Fruit fly (Drosophila melanogaster) whole organism, embryonic: ENCODE measurements around the gene CG43760.

Experiments used
- Atf6 ChIP-seq: fragments of 200-800 bp; sonication (Bioruptor generic); IDR thresholded peaks from 2 replicates; pipeline ENCODE4 v1.3.6; 2022; ENCODE audit warnings: missing biosample characterization, missing genetic modification characterization
- CG10274 ChIP-seq: fragments of 200-800 bp; sonication (Bioruptor generic); optimal IDR thresholded peaks from 3 replicates; lab custom pipeline; 2017; ENCODE audit warnings: missing biosample characterization, mild to moderate bottlenecking, missing genetic modification characterization
- CG10462 ChIP-seq: fragments of 200-800 bp; sonication (Bioruptor generic); optimal IDR thresholded peaks from 2 replicates; lab custom pipeline; 2016; ENCODE audit warnings: missing biosample characterization, missing genetic modification characterization
- CG11247 ChIP-seq: fragments of 200-800 bp; sonication (Bioruptor generic); IDR thresholded peaks from 2 replicates; pipeline ENCODE4 v1.3.6; 2022; ENCODE audit warnings: missing biosample characterization, missing genetic modification characterization
- CG11456 ChIP-seq: fragments of 200-800 bp; sonication (Bioruptor generic); IDR thresholded peaks from 3 replicates; pipeline ENCODE4 v1.3.6; 2022; ENCODE audit warnings: missing biosample characterization, missing genetic modification characterization
- CG11723 ChIP-seq: fragments of 200-800 bp; sonication (Bioruptor generic); optimal IDR thresholded peaks from 2 replicates; lab custom pipeline; 2017; ENCODE audit warnings: missing biosample characterization, mild to moderate bottlenecking, missing genetic modification characterization
- CG12104 ChIP-seq: fragments of 200-800 bp; sonication (Bioruptor generic); optimal IDR thresholded peaks from 3 replicates; lab custom pipeline; 2016; ENCODE audit warnings: missing biosample characterization, missing genetic modification characterization
- CG13424 ChIP-seq: fragments of 200-800 bp; sonication (Bioruptor generic); optimal IDR thresholded peaks from 2 replicates; lab custom pipeline; 2019; ENCODE audit warnings: missing biosample characterization, mild to moderate bottlenecking, missing genetic modification characterization, moderate library complexity
- CG13894 ChIP-seq: fragments of 200-800 bp; sonication (Bioruptor generic); optimal IDR thresholded peaks from 3 replicates; lab custom pipeline; 2018; ENCODE audit warnings: missing biosample characterization, mild to moderate bottlenecking, missing genetic modification characterization, moderate library complexity
- CG18599 ChIP-seq: fragments of 200-800 bp; sonication (Bioruptor generic); optimal IDR thresholded peaks from 3 replicates; lab custom pipeline; 2017; ENCODE audit warnings: missing biosample characterization, missing genetic modification characterization, mild to moderate bottlenecking, moderate library complexity, missing genetic modification reagents
- CG2116 ChIP-seq: fragments of 200-800 bp; sonication (Bioruptor generic); optimal IDR thresholded peaks from 3 replicates; lab custom pipeline; 2018; ENCODE audit warnings: missing biosample characterization, mild to moderate bottlenecking, missing genetic modification characterization
- CG2120 ChIP-seq: fragments of 200-800 bp; sonication (Bioruptor generic); optimal IDR thresholded peaks from 3 replicates; lab custom pipeline; 2016; ENCODE audit warnings: missing biosample characterization, missing genetic modification characterization
- CG34422 ChIP-seq: fragments of 200-800 bp; sonication (Bioruptor generic); IDR thresholded peaks from 3 replicates; pipeline ENCODE4 v1.3.6; 2022; ENCODE audit warnings: missing biosample characterization, missing genetic modification characterization
- CG4404 ChIP-seq: fragments of 200-800 bp; sonication (Bioruptor generic); IDR thresholded peaks from 2 replicates; pipeline ENCODE4 v1.3.6; 2022; ENCODE audit warnings: missing biosample characterization, missing genetic modification characterization
- CG6689 ChIP-seq: fragments of 200-800 bp; sonication (Bioruptor generic); IDR thresholded peaks from 2 replicates; pipeline ENCODE4 v1.3.6; 2022; ENCODE audit warnings: missing biosample characterization, missing genetic modification characterization
- CG8281 ChIP-seq: fragments of 200-800 bp; sonication (Bioruptor generic); optimal IDR thresholded peaks from 2 replicates; lab custom pipeline; 2018; ENCODE audit warnings: missing biosample characterization, mild to moderate bottlenecking, missing genetic modification characterization, moderate library complexity
- CG8478 ChIP-seq: fragments of >200 bp; optimal IDR thresholded peaks from 2 replicates; lab custom pipeline; 2018
- CG9797 ChIP-seq: fragments of 200-800 bp; sonication (Bioruptor generic); optimal IDR thresholded peaks from 3 replicates; lab custom pipeline; 2018; ENCODE audit warnings: missing biosample characterization, mild to moderate bottlenecking, missing genetic modification characterization
- CG9932 ChIP-seq: fragments of 200-800 bp; sonication (Bioruptor generic); IDR thresholded peaks from 2 replicates; pipeline ENCODE4 v1.3.6; 2022; ENCODE audit warnings: missing biosample characterization, missing genetic modification characterization
- CHES-1-like ChIP-seq: fragments of 200-800 bp; sonication (Bioruptor generic); optimal IDR thresholded peaks from 2 replicates; lab custom pipeline; 2016; ENCODE audit warnings: missing biosample characterization, missing genetic modification characterization
- Camta ChIP-seq: fragments of 200-800 bp; sonication (Bioruptor generic); optimal IDR thresholded peaks from 2 replicates; lab custom pipeline; 2016; ENCODE audit warnings: missing biosample characterization, missing genetic modification characterization
- Chrac-16 ChIP-seq: fragments of 200-800 bp; sonication (Bioruptor generic); optimal IDR thresholded peaks from 3 replicates; lab custom pipeline; 2016; ENCODE audit warnings: missing biosample characterization, missing genetic modification characterization
- E2f1 ChIP-seq: fragments of 200-800 bp; sonication (Bioruptor generic); IDR thresholded peaks from 2 replicates; pipeline ENCODE4 v1.3.6; 2022; ENCODE audit warnings: missing biosample characterization, missing genetic modification characterization
- Fer3 ChIP-seq: fragments of 200-800 bp; sonication (Bioruptor generic); optimal IDR thresholded peaks from 2 replicates; lab custom pipeline; 2018; ENCODE audit warnings: missing biosample characterization, mild to moderate bottlenecking, missing genetic modification characterization, moderate library complexity
- HLH4C ChIP-seq: fragments of 200-800 bp; sonication (Bioruptor generic); IDR thresholded peaks from 3 replicates; pipeline ENCODE4 v1.3.6; 2022; ENCODE audit warnings: missing biosample characterization, missing genetic modification characterization; ENCODE audit not compliant: partially characterized antibody
- HLH54F ChIP-seq: fragments of 200-800 bp; sonication (Bioruptor generic); optimal IDR thresholded peaks from 3 replicates; lab custom pipeline; 2016; ENCODE audit warnings: missing biosample characterization, missing genetic modification characterization
- HmgD ChIP-seq: fragments of 200-800 bp; sonication (Bioruptor generic); optimal IDR thresholded peaks from 3 replicates; lab custom pipeline; 2016; ENCODE audit warnings: missing biosample characterization, missing genetic modification characterization
- Jarid2 ChIP-seq: fragments of 200-800 bp; sonication (Bioruptor generic); optimal IDR thresholded peaks from 3 replicates; lab custom pipeline; 2017; ENCODE audit warnings: mild to moderate bottlenecking, missing biosample characterization, missing genetic modification reagents, missing genetic modification characterization
- Lhr ChIP-seq: fragments of 200-800 bp; sonication (Bioruptor generic); optimal IDR thresholded peaks from 3 replicates; lab custom pipeline; 2017; ENCODE audit warnings: mild to moderate bottlenecking, missing biosample characterization, missing genetic modification reagents, missing genetic modification characterization
- Lpt ChIP-seq: fragments of >200 bp; optimal IDR thresholded peaks from 2 replicates; lab custom pipeline; 2018; ENCODE audit warnings: missing biosample characterization, missing genetic modification characterization
- Mad ChIP-seq: fragments of 200-800 bp; sonication (Bioruptor generic); optimal IDR thresholded peaks from 2 replicates; lab custom pipeline; 2016; ENCODE audit warnings: missing biosample characterization, missing genetic modification characterization
- Oli ChIP-seq: fragments of 200-800 bp; sonication (Bioruptor generic); optimal IDR thresholded peaks from 2 replicates; lab custom pipeline; 2018; ENCODE audit warnings: missing biosample characterization, mild to moderate bottlenecking, missing genetic modification characterization, moderate library complexity
- Rx ChIP-seq: fragments of 200-800 bp; sonication (Bioruptor generic); IDR thresholded peaks from 2 replicates; pipeline ENCODE4 v1.3.6; 2022; ENCODE audit warnings: missing biosample characterization, missing genetic modification characterization
- cad ChIP-seq: fragments of >200 bp; optimal IDR thresholded peaks from 2 replicates; lab custom pipeline; 2017; ENCODE audit warnings: missing biosample characterization, missing genetic modification characterization
- cato ChIP-seq: fragments of 200-800 bp; sonication (Bioruptor generic); optimal IDR thresholded peaks from 2 replicates; lab custom pipeline; 2016; ENCODE audit warnings: missing biosample characterization, missing genetic modification characterization, borderline replicate concordance
- chm ChIP-seq: fragments of 200-800 bp; sonication (Bioruptor generic); IDR thresholded peaks from 2 replicates; pipeline ENCODE4 v1.3.6; 2022; ENCODE audit warnings: missing biosample characterization, missing genetic modification characterization
- danr ChIP-seq: fragments of 200-800 bp; sonication (Bioruptor generic); IDR thresholded peaks from 2 replicates; pipeline ENCODE4 v1.3.6; 2022; ENCODE audit warnings: missing biosample characterization, missing genetic modification characterization
- dmrt11E ChIP-seq: fragments of 200-800 bp; sonication (Bioruptor generic); optimal IDR thresholded peaks from 3 replicates; lab custom pipeline; 2018; ENCODE audit warnings: missing biosample characterization, mild to moderate bottlenecking, missing genetic modification characterization, moderate library complexity
- dysf ChIP-seq: fragments of 200-800 bp; sonication (Bioruptor generic); IDR thresholded peaks from 3 replicates; pipeline ENCODE4 v1.3.6; 2022; ENCODE audit warnings: missing biosample characterization, missing genetic modification characterization
- en ChIP-seq: fragments of 200-800 bp; sonication (Bioruptor generic); optimal IDR thresholded peaks from 2 replicates; lab custom pipeline; 2016; ENCODE audit warnings: missing biosample characterization, missing genetic modification characterization
- fd3F ChIP-seq: fragments of 200-800 bp; sonication (Bioruptor generic); optimal IDR thresholded peaks from 2 replicates; lab custom pipeline; 2018; ENCODE audit warnings: missing biosample characterization, mild to moderate bottlenecking, missing genetic modification characterization, moderate library complexity
- fru ChIP-seq: fragments of >200 bp; optimal IDR thresholded peaks from 2 replicates; lab custom pipeline; 2017
- lmd ChIP-seq: fragments of 200-800 bp; sonication (Bioruptor generic); IDR thresholded peaks from 2 replicates; pipeline ENCODE4 v1.3.6; 2022; ENCODE audit warnings: missing biosample characterization, missing genetic modification characterization
- nmo ChIP-seq: fragments of 200-800 bp; sonication (Bioruptor generic); optimal IDR thresholded peaks from 2 replicates; lab custom pipeline; 2018; ENCODE audit warnings: missing biosample characterization, mild to moderate bottlenecking, missing genetic modification characterization, moderate library complexity
- phol ChIP-seq: fragments of 200-800 bp; sonication (Bioruptor generic); optimal IDR thresholded peaks from 3 replicates; lab custom pipeline; 2018; ENCODE audit warnings: missing biosample characterization, mild to moderate bottlenecking, missing genetic modification characterization, moderate library complexity
- pros ChIP-seq: fragments of 200-800 bp; sonication (Bioruptor generic); optimal IDR thresholded peaks from 3 replicates; lab custom pipeline; 2019; ENCODE audit warnings: missing biosample characterization, mild to moderate bottlenecking, missing genetic modification characterization, moderate library complexity
- pum ChIP-seq: fragments of 200-800 bp; sonication (Bioruptor generic); optimal IDR thresholded peaks from 2 replicates; lab custom pipeline; 2016; ENCODE audit warnings: missing biosample characterization, missing genetic modification characterization
- tna ChIP-seq: fragments of 200-800 bp; sonication (Bioruptor generic); IDR thresholded peaks from 2 replicates; pipeline ENCODE4 v1.3.6; 2022; ENCODE audit warnings: missing biosample characterization, missing genetic modification characterization; ENCODE audit not compliant: partially characterized antibody
- vnd ChIP-seq: fragments of 200-800 bp; sonication (Bioruptor generic); IDR thresholded peaks from 3 replicates; pipeline ENCODE4 v1.3.6; 2022; ENCODE audit warnings: missing biosample characterization, missing genetic modification characterization; ENCODE audit not compliant: partially characterized antibody
- vvl ChIP-seq: fragments of 200-800 bp; sonication (Bioruptor generic); IDR thresholded peaks from 2 replicates; pipeline ENCODE4 v1.3.6; 2022; ENCODE audit warnings: missing biosample characterization, missing genetic modification characterization

The CG43760 gene

dm6 chr2L:15750523-15751258 lies 26.0 kb downstream of the CG43760 start, which contains the start of gene ND-B17 (continued):
- TF ChIP-seq lmd = peak; percentile 62
- TF ChIP-seq CG4404 (GFP tag; lab: Robert Waterston, UW) = no peak
- TF ChIP-seq dmrt11E (tag; lab: Kevin White, UChicago) = peak; percentile 34
- TF ChIP-seq fru = no peak
- TF ChIP-seq E2f1 (GFP tag; lab: Robert Waterston, UW) = peak; percentile 34
- no peak for TF ChIP-seq CG12104 (GFP tag; lab: Kevin White, UChicago)
- peak; percentile 65 for TF ChIP-seq Lhr (GFP tag; lab: Kevin White, UChicago)
- no peak for TF ChIP-seq cato
- no peak for TF ChIP-seq pros (GFP tag; lab: Kevin White, UChicago)
- TF ChIP-seq Jarid2 = no peak
- peak; percentile 66 for TF ChIP-seq CHES-1-like (GFP tag; lab: Kevin White, UChicago)
- no peak for TF ChIP-seq CG6689 (GFP tag; lab: Robert Waterston, UW)
- TF ChIP-seq CG2116 (GFP tag; lab: Kevin White, UChicago) = peak; percentile 64
- peak; percentile 21 for TF ChIP-seq nmo (GFP tag; lab: Kevin White, UChicago)
- no peak for TF ChIP-seq en (GFP tag; lab: Kevin White, UChicago)
- no peak for TF ChIP-seq Fer3 (tag; lab: Kevin White, UChicago)
- TF ChIP-seq vvl (GFP tag; lab: Robert Waterston, UW) = peak; percentile 59; the same call in 1 of the 2 replicates
- TF ChIP-seq Mad (GFP tag; lab: Kevin White, UChicago) = peak; percentile 62
- peak; percentile 56 for TF ChIP-seq CG11247 (GFP tag; lab: Robert Waterston, UW)
- no peak for TF ChIP-seq CG18599 (GFP tag; lab: Kevin White, UChicago)
- TF ChIP-seq pum (GFP tag; lab: Kevin White, UChicago) = peak; percentile 70
- TF ChIP-seq fd3F (GFP tag; lab: Kevin White, UChicago) = no peak
- TF ChIP-seq Camta (GFP tag; lab: Kevin White, UChicago) = peak; percentile 48
- no peak for TF ChIP-seq CG11723 (GFP tag; lab: Kevin White, UChicago)
- peak; percentile 59 for TF ChIP-seq HLH54F
- TF ChIP-seq CG13894 (tag; lab: Kevin White, UChicago) = no peak
- TF ChIP-seq dysf (GFP tag; lab: Robert Waterston, UW) = 0 out of 3 replicates have a peak, but pooled peaks have one; percentile 31
- TF ChIP-seq cad (GFP tag; lab: Kevin White, UChicago) = no peak
- TF ChIP-seq CG9932 (GFP tag; lab: Robert Waterston, UW) = peak; percentile 72
- TF ChIP-seq Rx = 0 out of 2 replicates have a peak, but pooled peaks have one; percentile 19
- TF ChIP-seq Chrac-16 (GFP tag; lab: Kevin White, UChicago) = peak; percentile 45
- TF ChIP-seq CG34422 = peak; percentile 70; the same call in 2 of the 3 replicates
- no peak for TF ChIP-seq Oli
- no peak for TF ChIP-seq CG10274 (GFP tag; lab: Kevin White, UChicago)
- no peak for TF ChIP-seq HLH4C (GFP tag; lab: Robert Waterston, UW)
- TF ChIP-seq danr (GFP tag; lab: Robert Waterston, UW) = no peak
- no peak for TF ChIP-seq CG8478
- no peak for TF ChIP-seq CG8281
- TF ChIP-seq chm (GFP tag; lab: Robert Waterston, UW) = peak; percentile 67
- TF ChIP-seq vnd (GFP tag; lab: Robert Waterston, UW) = no peak
- TF ChIP-seq HmgD (GFP tag; lab: Kevin White, UChicago) = peak; percentile 61
- TF ChIP-seq CG13424 (tag; lab: Kevin White, UChicago) = peak; percentile 45
- peak; percentile 79 for TF ChIP-seq CG9797 (GFP tag; lab: Kevin White, UChicago)
- peak; percentile 17 for TF ChIP-seq phol (tag; lab: Kevin White, UChicago)
- no peak for TF ChIP-seq Atf6 (GFP tag; lab: Robert Waterston, UW)
- TF ChIP-seq CG2120 (GFP tag; lab: Kevin White, UChicago) = peak; percentile 70
- TF ChIP-seq Lpt (GFP tag; lab: Kevin White, UChicago) = no peak
- no peak for TF ChIP-seq tna (GFP tag; lab: Robert Waterston, UW)
- peak; percentile 19 for TF ChIP-seq CG10462
- peak; percentile 82 for TF ChIP-seq CG11456 (GFP tag; lab: Robert Waterston, UW)
